Worm (Caenorhabditis elegans): ENCODE results near the gene nhr-195.

DNA sequence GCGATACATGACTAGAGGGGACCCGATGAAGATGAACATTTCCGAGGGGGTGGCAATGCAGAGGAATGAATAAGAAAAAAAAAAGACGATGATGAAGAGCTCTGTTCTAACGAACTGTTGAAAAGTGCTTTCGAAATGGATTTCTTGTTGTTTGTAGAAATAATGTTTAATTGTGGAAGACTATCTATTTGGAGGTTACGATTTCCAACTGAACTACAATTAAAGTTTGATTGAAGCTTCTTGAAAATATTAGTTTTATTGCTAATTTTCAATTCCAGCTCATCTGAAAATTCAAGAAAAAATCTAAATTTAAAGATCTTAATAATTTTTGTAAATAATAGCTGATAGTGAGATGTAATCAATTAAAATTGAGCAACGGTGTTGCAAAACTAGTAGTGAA is 27.7 kb downstream of the nhr-195 start:
- TF ChIP-seq ama-1 (optimal IDR thresholded peaks at IDR 0.05) (no peak), fos-1 (tag; optimal IDR thresholded peaks at IDR 0.05) (no peak), nhr-76 (tag; optimal IDR thresholded peaks at IDR 0.05) (no peak)

Data from whole organism, L3 larva.